Fruit fly (Drosophila melanogaster) whole organism, embryonic: ENCODE data around the gene CG6689.

ENCODE experiments used
- Antp ChIP-seq: fragments of 200-800 bp; sonication (Bioruptor generic); optimal IDR thresholded peaks from 3 replicates; lab custom pipeline; 2016; ENCODE audit warnings: missing biosample characterization, missing genetic modification characterization
- Awh ChIP-seq: fragments of 200-800 bp; sonication (Bioruptor generic); IDR thresholded peaks from 2 replicates; pipeline ENCODE4, ENCODE4 v1.3.6; 2022; ENCODE audit warnings: missing biosample characterization, missing genetic modification characterization
- Bdp1 ChIP-seq: fragments of 200-800 bp; sonication (Bioruptor generic); optimal IDR thresholded peaks from 3 replicates; lab custom pipeline; 2016; ENCODE audit warnings: missing biosample characterization, missing genetic modification characterization
- Bgb ChIP-seq: fragments of 200-800 bp; sonication (Bioruptor generic); IDR thresholded peaks from 2 replicates; pipeline ENCODE4 v1.3.6; 2022; ENCODE audit warnings: missing biosample characterization, missing genetic modification characterization; ENCODE audit not compliant: partially characterized antibody
- CG11247 ChIP-seq: fragments of 200-800 bp; sonication (Bioruptor generic); IDR thresholded peaks from 2 replicates; pipeline ENCODE4 v1.3.6; 2022; ENCODE audit warnings: missing biosample characterization, missing genetic modification characterization
- CG11723 ChIP-seq: fragments of 200-800 bp; sonication (Bioruptor generic); optimal IDR thresholded peaks from 2 replicates; lab custom pipeline; 2017; ENCODE audit warnings: missing biosample characterization, mild to moderate bottlenecking, missing genetic modification characterization
- CG12155 ChIP-seq: fragments of 200-800 bp; sonication (Bioruptor generic); optimal IDR thresholded peaks from 3 replicates; lab custom pipeline; 2016; ENCODE audit warnings: missing biosample characterization, missing genetic modification characterization
- CG13287 ChIP-seq: fragments of 200-800 bp; sonication (Bioruptor generic); IDR thresholded peaks from 2 replicates; pipeline ENCODE4 v1.3.6; 2022; ENCODE audit warnings: missing biosample characterization, missing genetic modification characterization; ENCODE audit not compliant: partially characterized antibody
- CG15073 ChIP-seq: fragments of 200-800 bp; sonication (Bioruptor generic); optimal IDR thresholded peaks from 2 replicates; lab custom pipeline; 2016; ENCODE audit warnings: missing biosample characterization, missing genetic modification characterization
- CG16813 ChIP-seq: fragments of 200-800 bp; sonication (Bioruptor generic); IDR thresholded peaks from 3 replicates; pipeline ENCODE4 v1.3.6; 2022; ENCODE audit warnings: missing biosample characterization, missing genetic modification characterization; ENCODE audit not compliant: partially characterized antibody
- CG17385 ChIP-seq: fragments of 200-800 bp; sonication (Bioruptor generic); optimal IDR thresholded peaks from 3 replicates; lab custom pipeline; 2018; ENCODE audit warnings: missing biosample characterization, mild to moderate bottlenecking, missing genetic modification characterization
- CG17568 ChIP-seq: fragments of 200-800 bp; sonication (Bioruptor generic); optimal IDR thresholded peaks from 2 replicates; lab custom pipeline; 2018; ENCODE audit warnings: missing biosample characterization, mild to moderate bottlenecking, missing genetic modification characterization, moderate library complexity
- CG2129 ChIP-seq: fragments of 200-800 bp; sonication (Bioruptor generic); IDR thresholded peaks from 2 replicates; pipeline ENCODE4 v1.3.6; 2022; ENCODE audit warnings: missing biosample characterization, missing genetic modification characterization; ENCODE audit not compliant: partially characterized antibody
- CG2199 ChIP-seq: fragments of 200-800 bp; sonication (Bioruptor generic); IDR thresholded peaks from 3 replicates; pipeline ENCODE4 v1.3.6; 2022; ENCODE audit warnings: missing biosample characterization, missing genetic modification characterization
- CG31365 ChIP-seq: fragments of 200-800 bp; sonication (Bioruptor generic); optimal IDR thresholded peaks from 2 replicates; lab custom pipeline; 2018; ENCODE audit warnings: missing biosample characterization, mild to moderate bottlenecking, missing genetic modification characterization
- CG4424 ChIP-seq: fragments of 200-800 bp; sonication (Bioruptor generic); optimal IDR thresholded peaks from 3 replicates; lab custom pipeline; 2016; ENCODE audit warnings: missing biosample characterization, missing genetic modification characterization
- CG5180 ChIP-seq: fragments of 200-800 bp; sonication (Bioruptor generic); optimal IDR thresholded peaks from 3 replicates; lab custom pipeline; 2017; ENCODE audit warnings: missing biosample characterization, missing genetic modification characterization, mild to moderate bottlenecking, moderate library complexity, missing genetic modification reagents
- CG7372 ChIP-seq: fragments of 200-800 bp; sonication (Bioruptor generic); IDR thresholded peaks from 2 replicates; pipeline ENCODE4 v1.3.6; 2022; ENCODE audit warnings: missing biosample characterization, missing genetic modification characterization
- CG9437 ChIP-seq: fragments of 200-800 bp; sonication (Bioruptor generic); optimal IDR thresholded peaks from 2 replicates; lab custom pipeline; 2018; ENCODE audit warnings: missing biosample characterization, mild to moderate bottlenecking, missing genetic modification characterization
- CkIIα-i1 ChIP-seq: fragments of 200-800 bp; sonication (Bioruptor generic); IDR thresholded peaks from 2 replicates; pipeline ENCODE4 v1.3.6; 2022; ENCODE audit warnings: missing biosample characterization, missing genetic modification characterization
- Dip3 ChIP-seq: fragments of 200-800 bp; sonication (Bioruptor generic); optimal IDR thresholded peaks from 3 replicates; lab custom pipeline; 2016; ENCODE audit warnings: missing biosample characterization, missing genetic modification characterization
- Dp ChIP-seq: fragments of 200-800 bp; sonication (Bioruptor generic); optimal IDR thresholded peaks from 2 replicates; lab custom pipeline; 2018; ENCODE audit warnings: missing biosample characterization, mild to moderate bottlenecking, missing genetic modification characterization, moderate library complexity
- Fer1 ChIP-seq: fragments of 200-800 bp; sonication (Bioruptor generic); optimal IDR thresholded peaks from 2 replicates; lab custom pipeline; 2017; ENCODE audit warnings: missing biosample characterization, mild to moderate bottlenecking, missing genetic modification characterization
- Hr3 ChIP-seq: fragments of 200-800 bp; sonication (Bioruptor generic); optimal IDR thresholded peaks from 3 replicates; lab custom pipeline; 2016; ENCODE audit warnings: missing biosample characterization, missing genetic modification characterization
- Mad ChIP-seq: fragments of 200-800 bp; sonication (Bioruptor generic); optimal IDR thresholded peaks from 2 replicates; lab custom pipeline; 2016; ENCODE audit warnings: missing biosample characterization, missing genetic modification characterization
- Mes4 ChIP-seq: fragments of 200-800 bp; sonication (Bioruptor generic); optimal IDR thresholded peaks from 2 replicates; lab custom pipeline; 2016; ENCODE audit warnings: missing biosample characterization, missing genetic modification characterization
- Poxn ChIP-seq: fragments of 200-800 bp; sonication (Bioruptor generic); IDR thresholded peaks from 2 replicates; pipeline ENCODE4 v1.3.6; 2022; ENCODE audit warnings: missing biosample characterization, missing genetic modification characterization
- Sry-δ ChIP-seq: fragments of 200-800 bp; sonication (Bioruptor generic); optimal IDR thresholded peaks from 2 replicates; lab custom pipeline; 2016; ENCODE audit warnings: missing biosample characterization, missing genetic modification characterization
- Trl ChIP-seq, 3 experiments: fragments of >200 bp in 2 of 3; fragments of 200-800 bp in 1 of 3; sonication (Bioruptor generic) in 1 of 3; optimal IDR thresholded peaks; 2 replicates in 1 of 3; 3 replicates in 2 of 3; lab custom pipeline; 2016 to 2017; ENCODE audit warnings: missing biosample characterization in 1 of 3, missing genetic modification characterization in 1 of 3
- Usf ChIP-seq: fragments of 200-800 bp; sonication (Bioruptor generic); optimal IDR thresholded peaks from 2 replicates; lab custom pipeline; 2017; ENCODE audit warnings: missing genotype, missing biosample characterization, missing genetic modification characterization
- Xrp1 ChIP-seq: fragments of 200-800 bp; sonication (Bioruptor generic); IDR thresholded peaks from 2 replicates; pipeline ENCODE4 v1.3.6; 2022; ENCODE audit warnings: missing biosample characterization, missing genetic modification characterization
- bigmax ChIP-seq: fragments of 200-800 bp; sonication (Bioruptor generic); optimal IDR thresholded peaks from 2 replicates; lab custom pipeline; 2018; ENCODE audit warnings: missing biosample characterization, mild to moderate bottlenecking, missing genetic modification characterization
- btn ChIP-seq: fragments of 200-800 bp; sonication (Bioruptor generic); optimal IDR thresholded peaks from 2 replicates; lab custom pipeline; 2016; ENCODE audit warnings: missing biosample characterization, missing genetic modification characterization
- cato ChIP-seq: fragments of 200-800 bp; sonication (Bioruptor generic); optimal IDR thresholded peaks from 2 replicates; lab custom pipeline; 2016; ENCODE audit warnings: missing biosample characterization, missing genetic modification characterization, borderline replicate concordance
- chm ChIP-seq: fragments of 200-800 bp; sonication (Bioruptor generic); IDR thresholded peaks from 2 replicates; pipeline ENCODE4 v1.3.6; 2022; ENCODE audit warnings: missing biosample characterization, missing genetic modification characterization
- da ChIP-seq: fragments of 200-800 bp; sonication (Bioruptor generic); optimal IDR thresholded peaks from 2 replicates; lab custom pipeline; 2016; ENCODE audit warnings: missing biosample characterization, missing genetic modification characterization
- ems ChIP-seq: fragments of 200-800 bp; sonication (Bioruptor generic); optimal IDR thresholded peaks from 3 replicates; lab custom pipeline; 2016; ENCODE audit warnings: missing biosample characterization, missing genetic modification characterization
- gcm ChIP-seq: fragments of 200-800 bp; sonication (Bioruptor generic); optimal IDR thresholded peaks from 2 replicates; lab custom pipeline; 2019; ENCODE audit warnings: missing biosample characterization, mild to moderate bottlenecking, missing genetic modification characterization, moderate library complexity
- gem ChIP-seq: fragments of 200-800 bp; sonication (Bioruptor generic); optimal IDR thresholded peaks from 2 replicates; lab custom pipeline; 2019; ENCODE audit warnings: missing biosample characterization, mild to moderate bottlenecking, missing genetic modification characterization, moderate library complexity
- inv ChIP-seq: fragments of 200-800 bp; sonication (Bioruptor generic); IDR thresholded peaks from 2 replicates; pipeline ENCODE4 v1.3.6; 2022; ENCODE audit warnings: missing biosample characterization, missing genetic modification characterization; ENCODE audit not compliant: partially characterized antibody
- jigr1 ChIP-seq: fragments of 200-800 bp; sonication (Bioruptor generic); IDR thresholded peaks from 3 replicates; pipeline ENCODE4 v1.3.6; 2022; ENCODE audit warnings: missing biosample characterization, missing genetic modification characterization
- jumu ChIP-seq: fragments of 200-800 bp; sonication (Bioruptor generic); optimal IDR thresholded peaks from 3 replicates; lab custom pipeline; 2016; ENCODE audit warnings: missing biosample characterization, missing genetic modification characterization
- kay ChIP-seq: fragments of 200-800 bp; sonication (Bioruptor generic); optimal IDR thresholded peaks from 2 replicates; lab custom pipeline; 2016; ENCODE audit warnings: missing biosample characterization, missing genetic modification characterization
- mirr ChIP-seq: fragments of 200-800 bp; sonication (Bioruptor generic); optimal IDR thresholded peaks from 3 replicates; lab custom pipeline; 2018; ENCODE audit warnings: missing biosample characterization, mild to moderate bottlenecking, missing genetic modification characterization
- nau ChIP-seq: fragments of 200-800 bp; sonication (Bioruptor generic); optimal IDR thresholded peaks from 3 replicates; lab custom pipeline; 2017; ENCODE audit warnings: missing biosample characterization, mild to moderate bottlenecking, missing genetic modification characterization, missing genetic modification reagents
- salm ChIP-seq: fragments of 200-800 bp; sonication (Bioruptor generic); optimal IDR thresholded peaks from 2 replicates; lab custom pipeline; 2018; ENCODE audit warnings: missing biosample characterization, mild to moderate bottlenecking, missing genetic modification characterization
- schlank ChIP-seq: fragments of 200-800 bp; sonication (Bioruptor generic); optimal IDR thresholded peaks from 2 replicates; lab custom pipeline; 2018; ENCODE audit warnings: missing biosample characterization, mild to moderate bottlenecking, missing genetic modification characterization
- sisA ChIP-seq: fragments of 200-800 bp; sonication (Bioruptor generic); IDR thresholded peaks from 2 replicates; pipeline ENCODE4 v1.3.6; 2022; ENCODE audit warnings: missing biosample characterization, missing genetic modification characterization
- z ChIP-seq: fragments of 200-800 bp; sonication (Bioruptor generic); IDR thresholded peaks from 3 replicates; pipeline ENCODE4 v1.3.6; 2022; ENCODE audit warnings: missing biosample characterization, missing genetic modification characterization
- zfh1 ChIP-seq: fragments of 200-800 bp; sonication (Bioruptor generic); IDR thresholded peaks from 3 replicates; pipeline ENCODE4 v1.3.6; 2022; ENCODE audit warnings: missing biosample characterization, missing genetic modification characterization

CG6689 gene

DNA sequence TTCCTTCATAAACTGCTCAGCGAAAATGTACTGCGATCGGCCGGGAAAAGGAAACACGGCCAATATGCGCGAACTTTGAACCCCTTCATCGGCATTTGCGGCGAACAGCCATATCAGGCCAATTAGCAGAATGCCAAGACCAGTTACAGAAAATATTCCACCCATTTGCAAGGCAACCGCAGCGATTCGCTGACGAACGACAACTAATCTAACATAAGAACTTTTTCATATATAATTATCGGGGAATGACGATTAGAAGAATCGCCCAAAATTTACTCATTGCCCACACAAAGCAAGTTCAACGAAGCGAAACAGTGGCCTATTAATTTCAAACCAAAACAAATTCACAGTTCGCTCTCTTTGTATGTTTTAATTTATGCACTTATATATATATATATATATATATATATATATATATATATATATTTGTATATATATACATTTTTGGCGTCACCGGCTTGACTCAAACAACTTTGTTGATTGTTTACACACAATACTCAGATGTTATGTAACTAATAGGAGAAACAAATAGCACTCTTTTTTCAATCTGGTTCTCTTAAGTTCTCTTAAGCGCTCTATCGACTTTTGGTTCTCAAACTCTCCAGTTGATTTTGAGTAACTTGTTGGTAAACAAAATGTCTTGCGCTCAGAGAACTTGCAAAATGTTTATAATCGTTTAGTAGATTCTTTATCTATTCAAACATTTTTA lies 47.2 kb downstream of the CG6689 start, which contains the start of gene Ugt35A1 (continued):
- no peak for TF ChIP-seq Mad (GFP tag; lab: Kevin White, UChicago)
- no peak for TF ChIP-seq kay (GFP tag; lab: Kevin White, UChicago)
- TF ChIP-seq CG16813 (GFP tag; lab: Robert Waterston, UW) = no peak
- TF ChIP-seq CG15073 = no peak
- no peak for TF ChIP-seq Sry-δ
- peak; percentile 61; the same call in 2 of the 3 replicates for TF ChIP-seq z (GFP tag; lab: Robert Waterston, UW)
- TF ChIP-seq salm (tag; lab: Kevin White, UChicago) = no peak
- TF ChIP-seq Mes4 (GFP tag; lab: Kevin White, UChicago) = no peak
- TF ChIP-seq cato (GFP tag; lab: Kevin White, UChicago) = no peak
- no peak for TF ChIP-seq zfh1 (GFP tag; lab: Robert Waterston, UW)
- no peak for TF ChIP-seq CG5180
- no peak for TF ChIP-seq CG2199
- no peak for TF ChIP-seq Fer1 (GFP tag; lab: Kevin White, UChicago)
- TF ChIP-seq CG7372 (GFP tag; lab: Robert Waterston, UW) = no peak
- no peak for TF ChIP-seq CG11247 (GFP tag; lab: Robert Waterston, UW)
- TF ChIP-seq Awh = no peak
- TF ChIP-seq CG12155 (GFP tag; lab: Kevin White, UChicago) = no peak
- no peak for TF ChIP-seq Antp (GFP tag; lab: Kevin White, UChicago)
- TF ChIP-seq gem = no peak
- no peak for TF ChIP-seq CG2129 (GFP tag; lab: Robert Waterston, UW)
- TF ChIP-seq Poxn (GFP tag; lab: Robert Waterston, UW) = no peak
- no peak for TF ChIP-seq gcm (GFP tag; lab: Kevin White, UChicago)
- TF ChIP-seq bigmax (GFP tag; lab: Kevin White, UChicago) = no peak
- TF ChIP-seq Dp (GFP tag; lab: Kevin White, UChicago) = no peak
- TF ChIP-seq jigr1 (GFP tag; lab: Robert Waterston, UW) = no peak
- no peak for TF ChIP-seq btn (GFP tag; lab: Kevin White, UChicago)
- TF ChIP-seq Bgb (GFP tag; lab: Robert Waterston, UW) = 0 out of 2 replicates have a peak, but pooled peaks have one; percentile 12
- TF ChIP-seq jumu (GFP tag; lab: Kevin White, UChicago) = no peak
- TF ChIP-seq ems (GFP tag; lab: Kevin White, UChicago) = no peak
- no peak for TF ChIP-seq Hr3
- peak; percentile 67 to 75 for TF ChIP-seq Trl (optimal IDR thresholded peaks at IDR 0.05; lab: Kevin White, UChicago)
- no peak for TF ChIP-seq Trl (GFP tag; optimal IDR thresholded peaks at IDR 0.05; lab: Kevin White, UChicago)
- no peak for TF ChIP-seq CG31365 (tag; lab: Kevin White, UChicago)
- TF ChIP-seq CG9437 (GFP tag; lab: Kevin White, UChicago) = no peak
- TF ChIP-seq Bdp1 (GFP tag; lab: Kevin White, UChicago) = no peak
- no peak for TF ChIP-seq Xrp1
- TF ChIP-seq Dip3 = no peak
- no peak for TF ChIP-seq da
- TF ChIP-seq CG13287 (GFP tag; lab: Robert Waterston, UW) = peak; percentile 23; the same call in 1 of the 2 replicates
- no peak for TF ChIP-seq chm (GFP tag; lab: Robert Waterston, UW)
- no peak for TF ChIP-seq CG17385 (GFP tag; lab: Kevin White, UChicago)
- TF ChIP-seq mirr (GFP tag; lab: Kevin White, UChicago) = peak; percentile 68
- no peak for TF ChIP-seq CG4424 (GFP tag; lab: Kevin White, UChicago)
- TF ChIP-seq nau = no peak
- no peak for TF ChIP-seq inv (GFP tag; lab: Robert Waterston, UW)
- no peak for TF ChIP-seq sisA (GFP tag; lab: Robert Waterston, UW)
- TF ChIP-seq schlank (tag; lab: Kevin White, UChicago) = no peak
- no peak for TF ChIP-seq CkIIα-i1 (GFP tag; lab: Robert Waterston, UW)
- no peak for TF ChIP-seq CG11723 (GFP tag; lab: Kevin White, UChicago)
- no peak for TF ChIP-seq CG17568 (GFP tag; lab: Kevin White, UChicago)
- no peak for TF ChIP-seq Usf
